Fruit fly (Drosophila melanogaster): Measurements from ENCODE around the gene CG16852.
A peak's percentile ranks its signal among the peaks of the same experiment; 100 is the strongest.

- TF ChIP-seq CG7101 (tag; optimal IDR thresholded peaks at IDR 0.05) (no peak), cnc (optimal IDR thresholded peaks at IDR 0.05) (no peak), cic (GFP tag; optimal IDR thresholded peaks at IDR 0.05) (no peak), kay (GFP tag; ENCODE audit: borderline replicate concordance) (peak; percentile 55), tj (GFP tag; optimal IDR thresholded peaks at IDR 0.05) (peak; percentile 61), CG7045 (GFP tag; optimal IDR thresholded peaks at IDR 0.05) (no peak), Clk (GFP tag; optimal IDR thresholded peaks at IDR 0.05) (no peak)
Observed at dm6 chr2L:13568938-13569337, 28.4 kb downstream of the CG16852 start.
